Worm (Caenorhabditis elegans) whole organism, L2 larva: ENCODE data around the gene mob-2.

Experiments
- R02D3.7 ChIP-seq: fragments of 150-350 bp; optimal IDR thresholded peaks from 2 replicates; lab custom pipeline; 2014; ENCODE audit warnings: missing biosample characterization, missing genetic modification characterization
- alr-1 ChIP-seq: fragments of 150-350 bp; optimal IDR thresholded peaks from 2 replicates; lab custom pipeline; 2014; ENCODE audit warnings: missing biosample characterization, missing genetic modification characterization
- aly-2 ChIP-seq: fragments of 150-350 bp; optimal IDR thresholded peaks from 2 replicates; lab custom pipeline; 2014; ENCODE audit warnings: missing biosample characterization, missing genetic modification characterization
- ama-1 ChIP-seq: fragments of 150-350 bp; optimal IDR thresholded peaks from 2 replicates; lab custom pipeline; 2018; ENCODE audit warnings: inconsistent platforms
- blmp-1 ChIP-seq: sonication (generic microtip); optimal IDR thresholded peaks from 2 replicates; lab custom pipeline; 2017; ENCODE audit warnings: missing genetic modification characterization, mild to moderate bottlenecking, missing compliant biosample characterization, antibody characterized with exemption, moderate library complexity; ENCODE audit not compliant: insufficient read depth
- dmd-4 ChIP-seq: sonication (generic microtip); optimal IDR thresholded peaks from 2 replicates; lab custom pipeline; 2017; ENCODE audit warnings: missing biosample characterization, missing genetic modification characterization
- egl-27 ChIP-seq: sonication (generic microtip); optimal IDR thresholded peaks from 3 replicates; lab custom pipeline; 2017; ENCODE audit warnings: missing biosample characterization, missing genetic modification reagents, missing genetic modification characterization
- elt-3 ChIP-seq: sonication (generic microtip); optimal IDR thresholded peaks from 2 replicates; lab custom pipeline; 2017; ENCODE audit warnings: missing biosample characterization, missing genetic modification characterization
- gmeb-1 ChIP-seq: fragments of 150-350 bp; optimal IDR thresholded peaks from 2 replicates; lab custom pipeline; 2014; ENCODE audit warnings: missing biosample characterization, missing genetic modification characterization
- lin-13 ChIP-seq: fragments of 150-350 bp; optimal IDR thresholded peaks from 2 replicates; lab custom pipeline; 2014; ENCODE audit warnings: missing biosample characterization, missing genetic modification reagents, missing genetic modification characterization
- nhr-10 ChIP-seq: sonication (generic microtip); optimal IDR thresholded peaks from 2 replicates; lab custom pipeline; 2017; ENCODE audit warnings: missing biosample characterization, missing genetic modification characterization
- sem-4 ChIP-seq: fragments of 150-350 bp; optimal IDR thresholded peaks from 2 replicates; lab custom pipeline; 2014; ENCODE audit warnings: missing biosample characterization, missing genetic modification reagents, missing genetic modification characterization
- unc-62 ChIP-seq: fragments of 150-350 bp; optimal IDR thresholded peaks from 2 replicates; lab custom pipeline; 2014; ENCODE audit warnings: missing biosample characterization, missing genetic modification reagents, missing genetic modification characterization
- ztf-11 ChIP-seq: sonication (generic microtip); optimal IDR thresholded peaks from 2 replicates; lab custom pipeline; 2017; ENCODE audit warnings: missing biosample characterization, missing genetic modification characterization

DNA sequence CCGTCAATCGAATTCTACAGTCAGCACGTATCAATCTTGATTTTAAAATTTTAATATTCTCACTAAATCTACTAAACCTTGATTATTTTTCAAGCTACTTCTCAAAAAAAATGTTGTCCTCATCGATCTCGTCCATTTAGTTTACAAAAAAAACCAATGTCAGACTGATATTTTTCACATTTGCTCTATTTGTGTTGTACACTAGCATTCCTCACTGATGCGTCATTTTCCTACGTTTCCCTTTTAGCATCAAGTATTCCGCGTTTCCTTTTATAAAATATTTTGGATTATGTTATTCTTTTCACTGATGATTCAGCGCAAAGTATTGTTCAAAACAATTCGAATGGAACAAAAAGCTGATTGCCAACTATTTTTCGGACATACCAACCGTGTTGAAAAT is 30.4 kb downstream of the mob-2 start, which contains the start of gene ttr-34:
- TF ChIP-seq nhr-10 (tag; lab: Kevin White, UChicago): no peak
- TF ChIP-seq lin-13 (GFP tag; lab: Kevin White, UChicago): no peak
- no peak for TF ChIP-seq unc-62 (GFP tag; lab: Kevin White, UChicago)
- TF ChIP-seq egl-27: no peak
- no peak for TF ChIP-seq dmd-4 (tag; lab: Kevin White, UChicago)
- TF ChIP-seq ztf-11: no peak
- no peak for TF ChIP-seq gmeb-1 (tag; lab: Kevin White, UChicago)
- TF ChIP-seq aly-2 (tag; lab: Kevin White, UChicago): no peak
- TF ChIP-seq elt-3 (tag; lab: Kevin White, UChicago): no peak
- no peak for TF ChIP-seq ama-1
- TF ChIP-seq sem-4: no peak
- TF ChIP-seq R02D3.7: no peak
- TF ChIP-seq blmp-1: no peak
- no peak for TF ChIP-seq alr-1 (tag; lab: Kevin White, UChicago)
